Worm (Caenorhabditis elegans) whole organism, young adult: ENCODE measurements around the gene M01E10.3.

Experiments used
- T26A5.8 ChIP-seq: sonication (generic microtip); optimal IDR thresholded peaks from 2 replicates; lab custom pipeline; 2016; ENCODE audit warnings: missing genetic modification characterization, missing compliant biosample characterization
- ama-1 ChIP-seq, 3 experiments: fragments of 150-350 bp in 1 of 3; sonication (generic microtip) in 2 of 3; optimal IDR thresholded peaks; 2 replicates each; lab custom pipeline; 2014 to 2018; ENCODE audit warnings: missing biosample characterization in 2 of 3, missing genetic modification characterization in 2 of 3, missing genetic modification reagents in 2 of 3
- bed-1 ChIP-seq: fragments of 200-800 bp; sonication (Bioruptor generic); IDR thresholded peaks from 2 replicates; pipeline ENCODE4 v1.3.6; 2022; ENCODE audit warnings: missing genetic modification reagents, missing genetic modification characterization, missing compliant biosample characterization
- fkh-3 ChIP-seq: sonication (generic microtip); optimal IDR thresholded peaks from 2 replicates; lab custom pipeline; 2016; ENCODE audit warnings: mild to moderate bottlenecking, missing genetic modification characterization, missing compliant biosample characterization
- pha-4 ChIP-seq: fragments of 150-350 bp; sonication (generic microtip); optimal IDR thresholded peaks from 2 replicates; lab custom pipeline; 2014; ENCODE audit warnings: missing biosample characterization, missing genetic modification reagents, missing genetic modification characterization
- sptf-2 ChIP-seq: fragments of 200-800 bp; sonication (Bioruptor generic); optimal IDR thresholded peaks from 2 replicates; lab custom pipeline; 2018; ENCODE audit warnings: mild to moderate bottlenecking, missing genetic modification characterization, missing compliant biosample characterization
- xnd-1 ChIP-seq: sonication (generic microtip); optimal IDR thresholded peaks from 2 replicates; lab custom pipeline; 2016; ENCODE audit warnings: missing genotype, missing genetic modification reagents, missing genetic modification characterization, missing compliant biosample characterization

DNA sequence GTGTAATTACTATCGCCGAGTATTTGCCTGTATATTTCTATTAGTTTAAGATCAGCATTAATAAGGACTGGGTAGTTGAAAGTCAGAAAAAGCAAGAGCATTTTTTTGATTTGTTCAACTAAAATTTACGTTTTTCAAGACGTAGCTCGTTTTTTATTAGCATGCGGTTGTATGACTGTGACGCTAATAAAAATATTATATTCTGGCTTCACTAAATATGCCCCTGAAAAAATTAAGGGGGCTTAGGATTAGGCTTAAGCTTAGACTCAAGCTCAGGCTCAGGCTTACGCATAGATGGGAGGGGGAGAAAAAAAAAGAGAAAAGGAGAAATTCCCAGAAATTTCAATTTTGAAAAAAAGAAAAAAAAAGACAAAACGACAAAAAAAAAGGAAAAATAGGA is 3.6 kb upstream of the M01E10.3 start, which contains the start of gene Y39A3A.2:
- TF ChIP-seq xnd-1 (no peak), ama-1 (optimal IDR thresholded peaks at IDR 0.05; lab: Kevin White, UChicago) (no peak), ama-1 (GFP tag; optimal IDR thresholded peaks at IDR 0.05; lab: Kevin White, UChicago) (no peak), T26A5.8 (no peak), bed-1 (no peak), fkh-3 (tag; lab: Kevin White, UChicago) (no peak), pha-4 (tag; lab: Kevin White, UChicago) (no peak), sptf-2 (GFP tag; lab: Kevin White, UChicago) (no peak)
